Worm (Caenorhabditis elegans) whole organism, midembryonic: ENCODE data around the gene rps-3.

Source experiments
- T22C8.4 ChIP-seq: fragments of 200-800 bp; sonication (Bioruptor generic); IDR thresholded peaks from 2 replicates; pipeline ENCODE4 v1.3.6; 2022; ENCODE audit warnings: missing genetic modification characterization, missing compliant biosample characterization
- klf-2 ChIP-seq: fragments of 200-800 bp; sonication (Bioruptor generic); conservative IDR thresholded peaks from 2 replicates; pipeline ENCODE4 v1.3.6; 2022; ENCODE audit warnings: missing genetic modification reagents, missing genetic modification characterization, missing compliant biosample characterization
- med-1 ChIP-seq: sonication (generic microtip); optimal IDR thresholded peaks from 2 replicates; lab custom pipeline; 2017; ENCODE audit warnings: missing genetic modification characterization, mild to moderate bottlenecking, missing compliant biosample characterization, antibody characterized with exemption, missing genetic modification reagents; ENCODE audit not compliant: insufficient read depth
- ref-1 ChIP-seq: fragments of 200-800 bp; sonication (Bioruptor generic); conservative IDR thresholded peaks from 2 replicates; pipeline ENCODE4 v1.3.6; 2022; ENCODE audit warnings: missing genetic modification reagents, missing genetic modification characterization, missing compliant biosample characterization
- ztf-29 ChIP-seq: fragments of 200-800 bp; sonication (Bioruptor generic); IDR thresholded peaks from 2 replicates; pipeline ENCODE4 v1.3.6; 2022; ENCODE audit warnings: missing genetic modification reagents, missing genetic modification characterization, missing compliant biosample characterization

ce11 chrIII:6230870-6231269 lies 24.3 kb downstream of the rps-3 start, which contains the start of gene esyt-2:
- TF ChIP-seq klf-2 = no peak
- no peak for TF ChIP-seq med-1 (GFP tag; lab: Kevin White, UChicago)
- no peak for TF ChIP-seq T22C8.4 (GFP tag; lab: Robert Waterston, UW)
- no peak for TF ChIP-seq ztf-29
- TF ChIP-seq ref-1 (GFP tag; lab: Robert Waterston, UW) = no peak
